Worm (Caenorhabditis elegans) whole organism, L1 larva: Measurements from ENCODE around the gene C10C6.7.

ENCODE experiments used
- C04F5.9 ChIP-seq: sonication (generic microtip); optimal IDR thresholded peaks from 2 replicates; lab custom pipeline; 2016; ENCODE audit warnings: missing genetic modification characterization, missing compliant biosample characterization
- aha-1 ChIP-seq: fragments of 150-350 bp; optimal IDR thresholded peaks from 2 replicates; lab custom pipeline; 2014; ENCODE audit warnings: missing biosample characterization, missing genetic modification characterization
- alr-1 ChIP-seq: fragments of 200-800 bp; sonication (Bioruptor generic); optimal IDR thresholded peaks from 2 replicates; lab custom pipeline; 2018; ENCODE audit warnings: borderline replicate concordance, mild to moderate bottlenecking, missing genetic modification characterization, missing compliant biosample characterization
- ama-1 ChIP-seq: fragments of 150-350 bp; optimal IDR thresholded peaks from 2 replicates; lab custom pipeline; 2014
- ceh-63 ChIP-seq: fragments of 200-800 bp; sonication (Bioruptor generic); optimal IDR thresholded peaks from 2 replicates; lab custom pipeline; 2018; ENCODE audit warnings: mild to moderate bottlenecking, missing genetic modification characterization, missing compliant biosample characterization
- ceh-8 ChIP-seq: fragments of 200-800 bp; sonication (Bioruptor generic); optimal IDR thresholded peaks from 2 replicates; lab custom pipeline; 2018; ENCODE audit warnings: mild to moderate bottlenecking, missing genetic modification characterization, moderate library complexity, missing compliant biosample characterization
- ceh-88 ChIP-seq: fragments of 200-800 bp; sonication (Bioruptor generic); IDR thresholded peaks from 2 replicates; pipeline ENCODE4 v1.3.6; 2022; ENCODE audit warnings: missing genetic modification characterization, missing compliant biosample characterization
- ceh-90 ChIP-seq: sonication (generic microtip); optimal IDR thresholded peaks from 2 replicates; lab custom pipeline; 2016; ENCODE audit warnings: missing genetic modification characterization, missing compliant biosample characterization
- dpl-1 ChIP-seq, 3 experiments: fragments of 150-350 bp in 2 of 3; sonication (generic microtip) in 1 of 3; optimal IDR thresholded peaks; 2 replicates each; lab custom pipeline; 2014 to 2017; ENCODE audit warnings: missing biosample characterization in 3 of 3, missing genetic modification characterization in 3 of 3, missing genetic modification reagents in 3 of 3
- dsc-1 ChIP-seq: sonication (generic microtip); optimal IDR thresholded peaks from 2 replicates; lab custom pipeline; 2016; ENCODE audit warnings: mild to moderate bottlenecking, missing genetic modification characterization, missing compliant biosample characterization
- efl-1 ChIP-seq, 4 experiments: fragments of 150-350 bp; optimal IDR thresholded peaks in 3 of 4; peaks in 1 of 4; 1 replicate in 1 of 4; 2 replicates in 3 of 4; lab custom pipeline; 2014; ENCODE audit warnings: missing biosample characterization in 2 of 4, missing genetic modification characterization in 2 of 4, missing genetic modification reagents in 2 of 4
- efl-3 ChIP-seq: fragments of 200-800 bp; sonication (Bioruptor generic); optimal IDR thresholded peaks from 2 replicates; lab custom pipeline; 2018; ENCODE audit warnings: mild to moderate bottlenecking, missing genetic modification characterization, missing compliant biosample characterization
- elt-2 ChIP-seq: sonication (generic microtip); optimal IDR thresholded peaks from 2 replicates; lab custom pipeline; 2016; ENCODE audit warnings: missing genetic modification characterization, mild to moderate bottlenecking, inconsistent platforms, missing compliant biosample characterization, missing genetic modification reagents
- fkh-4 ChIP-seq: sonication (generic microtip); optimal IDR thresholded peaks from 2 replicates; lab custom pipeline; 2016; ENCODE audit warnings: missing compliant biosample characterization, missing genetic modification characterization, borderline replicate concordance
- fkh-8 ChIP-seq: sonication (generic microtip); optimal IDR thresholded peaks from 2 replicates; lab custom pipeline; 2016; ENCODE audit warnings: mild to moderate bottlenecking, missing genetic modification characterization, missing compliant biosample characterization
- grh-1 ChIP-seq: fragments of 200-800 bp; sonication (Bioruptor generic); IDR thresholded peaks from 2 replicates; pipeline ENCODE4 v1.3.6; 2022; ENCODE audit warnings: missing genetic modification reagents, missing genetic modification characterization, missing compliant biosample characterization
- hlh-17 ChIP-seq: fragments of 200-800 bp; sonication (Bioruptor generic); optimal IDR thresholded peaks from 2 replicates; lab custom pipeline; 2018; ENCODE audit warnings: missing genetic modification characterization, mild to moderate bottlenecking, missing compliant biosample characterization, moderate library complexity, borderline replicate concordance
- hlh-4 ChIP-seq: sonication (generic microtip); optimal IDR thresholded peaks from 2 replicates; lab custom pipeline; 2016; ENCODE audit warnings: mild to moderate bottlenecking, missing genetic modification characterization, missing compliant biosample characterization
- hpl-2 ChIP-seq: fragments of 150-350 bp; optimal IDR thresholded peaks from 2 replicates; lab custom pipeline; 2014; ENCODE audit warnings: missing biosample characterization, missing genetic modification reagents, missing genetic modification characterization
- isw-1 ChIP-seq: fragments of 200-800 bp; sonication (Bioruptor generic); IDR thresholded peaks from 2 replicates; pipeline ENCODE4 v1.3.6; 2022; ENCODE audit warnings: missing genetic modification characterization, missing compliant biosample characterization
- jun-1 ChIP-seq: fragments of 150-350 bp; optimal IDR thresholded peaks from 2 replicates; lab custom pipeline; 2014; ENCODE audit warnings: missing biosample characterization, missing genetic modification reagents, missing genetic modification characterization
- lin-13 ChIP-seq: fragments of 150-350 bp; optimal IDR thresholded peaks from 2 replicates; lab custom pipeline; 2014; ENCODE audit warnings: missing biosample characterization, missing genetic modification reagents, missing genetic modification characterization
- lin-14 ChIP-seq: fragments of 200-800 bp; sonication (Bioruptor generic); optimal IDR thresholded peaks from 2 replicates; lab custom pipeline; 2018; ENCODE audit warnings: mild to moderate bottlenecking, missing genetic modification characterization, moderate library complexity, missing compliant biosample characterization
- lir-3 ChIP-seq: sonication (generic microtip); optimal IDR thresholded peaks from 2 replicates; lab custom pipeline; 2016; ENCODE audit warnings: mild to moderate bottlenecking, missing genetic modification characterization, moderate library complexity, missing compliant biosample characterization; ENCODE audit not compliant: poor library complexity
- mef-2 ChIP-seq: fragments of 150-350 bp; optimal IDR thresholded peaks from 2 replicates; lab custom pipeline; 2014; ENCODE audit warnings: missing biosample characterization, missing genetic modification characterization
- mep-1 ChIP-seq: fragments of 150-350 bp; optimal IDR thresholded peaks from 2 replicates; lab custom pipeline; 2014; ENCODE audit warnings: missing biosample characterization, missing genetic modification characterization
- nhr-11 ChIP-seq: fragments of 150-350 bp; optimal IDR thresholded peaks from 2 replicates; lab custom pipeline; 2014; ENCODE audit warnings: missing biosample characterization, missing genetic modification characterization
- nhr-12 ChIP-seq: sonication (generic microtip); optimal IDR thresholded peaks from 2 replicates; lab custom pipeline; 2017; ENCODE audit warnings: missing biosample characterization, missing genetic modification characterization
- nhr-19 ChIP-seq: fragments of 200-800 bp; sonication (Bioruptor generic); conservative IDR thresholded peaks from 2 replicates; pipeline ENCODE4 v1.3.6; 2022; ENCODE audit warnings: missing genetic modification characterization, missing compliant biosample characterization
- nhr-28 ChIP-seq: fragments of 150-350 bp; optimal IDR thresholded peaks from 2 replicates; lab custom pipeline; 2014; ENCODE audit warnings: missing biosample characterization, missing genetic modification characterization
- nhr-47 ChIP-seq: sonication (generic microtip); optimal IDR thresholded peaks from 2 replicates; lab custom pipeline; 2016; ENCODE audit warnings: mild to moderate bottlenecking, missing genetic modification characterization, moderate library complexity, missing compliant biosample characterization
- nhr-71 ChIP-seq: sonication (generic microtip); optimal IDR thresholded peaks from 2 replicates; lab custom pipeline; 2016; ENCODE audit warnings: mild to moderate bottlenecking, missing genetic modification characterization, moderate library complexity, missing compliant biosample characterization
- nhr-77 ChIP-seq: fragments of 150-350 bp; optimal IDR thresholded peaks from 2 replicates; lab custom pipeline; 2014; ENCODE audit warnings: missing biosample characterization, missing genetic modification characterization
- nhr-84 ChIP-seq: sonication (generic microtip); optimal IDR thresholded peaks from 2 replicates; lab custom pipeline; 2017; ENCODE audit warnings: missing biosample characterization, missing genetic modification characterization
- nhr-85 ChIP-seq: sonication (generic microtip); peaks from one replicate; lab custom pipeline; 2016; ENCODE audit warnings: missing genetic modification characterization, inconsistent platforms, missing compliant biosample characterization
- nhr-90 ChIP-seq: sonication (generic microtip); optimal IDR thresholded peaks from 2 replicates; lab custom pipeline; 2016; ENCODE audit warnings: mild to moderate bottlenecking, missing genetic modification characterization, missing compliant biosample characterization; ENCODE audit not compliant: poor library complexity
- pag-3 ChIP-seq: sonication (generic microtip); optimal IDR thresholded peaks from 2 replicates; lab custom pipeline; 2017; ENCODE audit warnings: missing genetic modification characterization, mild to moderate bottlenecking, missing compliant biosample characterization, antibody characterized with exemption, borderline replicate concordance; ENCODE audit not compliant: insufficient read depth
- pax-3 ChIP-seq: fragments of 200-800 bp; sonication (Bioruptor generic); optimal IDR thresholded peaks from 2 replicates; lab custom pipeline; 2018; ENCODE audit warnings: mild to moderate bottlenecking, missing genetic modification characterization, moderate library complexity, missing compliant biosample characterization
- rnt-1 ChIP-seq: sonication (generic microtip); optimal IDR thresholded peaks from 2 replicates; lab custom pipeline; 2016; ENCODE audit warnings: mild to moderate bottlenecking, missing genetic modification characterization, moderate library complexity, missing compliant biosample characterization
- skn-1 ChIP-seq: fragments of 150-350 bp; optimal IDR thresholded peaks from 2 replicates; lab custom pipeline; 2014; ENCODE audit warnings: missing biosample characterization, missing genetic modification characterization
- snu-23 ChIP-seq: sonication (generic microtip); optimal IDR thresholded peaks from 2 replicates; lab custom pipeline; 2016; ENCODE audit warnings: missing genetic modification characterization, missing compliant biosample characterization
- sox-4 ChIP-seq: sonication (generic microtip); optimal IDR thresholded peaks from 2 replicates; lab custom pipeline; 2016; ENCODE audit warnings: missing genetic modification characterization, missing compliant biosample characterization
- sup-37 ChIP-seq: fragments of 200-800 bp; sonication (Bioruptor generic); optimal IDR thresholded peaks from 2 replicates; lab custom pipeline; 2018; ENCODE audit warnings: mild to moderate bottlenecking, missing genetic modification characterization, missing compliant biosample characterization
- swsn-7 ChIP-seq: sonication (generic microtip); optimal IDR thresholded peaks from 2 replicates; lab custom pipeline; 2016; ENCODE audit warnings: missing genetic modification characterization, missing compliant biosample characterization
- tbx-2 ChIP-seq: sonication (generic microtip); optimal IDR thresholded peaks from 2 replicates; lab custom pipeline; 2016; ENCODE audit warnings: missing genetic modification characterization, missing compliant biosample characterization
- unc-130 ChIP-seq: fragments of 150-350 bp; optimal IDR thresholded peaks from 2 replicates; lab custom pipeline; 2017; ENCODE audit warnings: missing biosample characterization, missing genetic modification characterization, inconsistent platforms
- unc-30 ChIP-seq: sonication (generic microtip); optimal IDR thresholded peaks from 2 replicates; lab custom pipeline; 2017; ENCODE audit warnings: missing biosample characterization, missing genetic modification characterization
- unc-62 ChIP-seq: fragments of 150-350 bp; optimal IDR thresholded peaks from 2 replicates; lab custom pipeline; 2014; ENCODE audit warnings: missing biosample characterization, missing genetic modification reagents, missing genetic modification characterization
- unc-98 ChIP-seq: fragments of 200-800 bp; sonication (Bioruptor generic); IDR thresholded peaks from 2 replicates; pipeline ENCODE4 v1.3.6; 2022; ENCODE audit warnings: missing genetic modification characterization, missing compliant biosample characterization
- vab-15 ChIP-seq: sonication (generic microtip); optimal IDR thresholded peaks from 2 replicates; lab custom pipeline; 2017; ENCODE audit warnings: missing genotype, mild to moderate bottlenecking, missing genetic modification characterization, missing compliant biosample characterization
- zip-4 ChIP-seq: fragments of 200-800 bp; sonication (Bioruptor generic); optimal IDR thresholded peaks from 2 replicates; lab custom pipeline; 2018; ENCODE audit warnings: mild to moderate bottlenecking, missing genetic modification characterization, moderate library complexity, missing compliant biosample characterization
- ztf-11 ChIP-seq, 2 experiments: sonication (generic microtip); optimal IDR thresholded peaks; 2 replicates each; lab custom pipeline; 2016 to 2017; ENCODE audit warnings: missing genetic modification characterization in 2 of 2, missing biosample characterization in 1 of 2, missing compliant biosample characterization in 1 of 2

The C10C6.7 gene

DNA sequence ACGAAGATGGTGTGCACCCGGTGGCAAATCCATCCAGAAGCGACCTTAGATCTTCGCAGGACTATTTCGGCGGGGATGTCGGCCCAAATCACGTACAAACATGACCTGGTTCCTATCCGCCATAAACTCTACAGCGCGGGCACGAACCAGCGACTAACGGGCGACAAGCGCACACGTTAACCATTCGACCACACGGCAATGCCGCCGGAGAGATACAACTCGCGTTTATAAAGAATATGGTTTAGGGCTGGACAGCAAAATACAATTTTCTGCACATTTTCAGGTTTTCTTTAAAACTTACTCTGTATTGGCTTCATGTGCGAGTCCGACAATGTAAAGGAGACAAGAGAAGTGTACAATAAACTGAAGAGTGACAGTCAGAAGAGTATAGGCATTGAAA lies 6.8 kb upstream of the C10C6.7 start (continued):
- TF ChIP-seq pax-3 (peak; percentile 34), unc-98 (no peak; the same call in 1 of the 2 replicates), grh-1 (GFP tag; lab: Robert Waterston, UW) (no peak), aha-1 (tag; lab: Kevin White, UChicago) (no peak), nhr-47 (tag; lab: Kevin White, UChicago) (peak; percentile 78), efl-3 (GFP tag; lab: Kevin White, UChicago) (no peak), swsn-7 (tag; lab: Kevin White, UChicago) (peak; percentile 68), elt-2 (tag; lab: Kevin White, UChicago) (peak; percentile 38), tbx-2 (tag; lab: Kevin White, UChicago) (peak; percentile 46), efl-1 (optimal IDR thresholded peaks at IDR 0.05; lab: Kevin White, UChicago) (peak; percentile 52 to 64), efl-1 (GFP tag; optimal IDR thresholded peaks at IDR 0.05 in 1 of 2; lab: Kevin White, UChicago) (peak; percentile 32 to 95), lin-14 (GFP tag; lab: Kevin White, UChicago) (peak; percentile 63), nhr-11 (no peak), ama-1 (lab: Kevin White, UChicago) (peak; percentile 59), hlh-17 (GFP tag; lab: Kevin White, UChicago) (no peak), ztf-11 (tag; optimal IDR thresholded peaks at IDR 0.05; lab: Kevin White, UChicago) (peak in 1 of 2 experiments; percentile 50), jun-1 (tag; lab: Kevin White, UChicago) (peak; percentile 34), nhr-19 (GFP tag; lab: Robert Waterston, UW) (peak; percentile 53), nhr-28 (tag; lab: Kevin White, UChicago) (no peak), unc-130 (tag; lab: Kevin White, UChicago) (peak; percentile 50), alr-1 (tag; lab: Kevin White, UChicago) (no peak), nhr-77 (tag; lab: Kevin White, UChicago) (peak; percentile 46), ceh-8 (GFP tag; lab: Kevin White, UChicago) (no peak), nhr-71 (tag; lab: Kevin White, UChicago) (peak; percentile 76), unc-30 (no peak), skn-1 (peak; percentile 41), hpl-2 (GFP tag; lab: Kevin White, UChicago) (peak; percentile 32), isw-1 (0 out of 2 replicates have a peak, but pooled peaks have one; percentile 2), sox-4 (tag; lab: Kevin White, UChicago) (no peak), C04F5.9 (tag; lab: Kevin White, UChicago) (peak; percentile 38), mef-2 (tag; lab: Kevin White, UChicago) (no peak), fkh-4 (tag; lab: Kevin White, UChicago) (no peak), fkh-8 (tag; lab: Kevin White, UChicago) (peak; percentile 45), pag-3 (tag; lab: Kevin White, UChicago) (no peak), ceh-63 (no peak), lir-3 (tag; lab: Kevin White, UChicago) (peak; percentile 74), rnt-1 (peak; percentile 84), snu-23 (GFP tag; lab: Kevin White, UChicago) (peak; percentile 79), dpl-1 (GFP tag; optimal IDR thresholded peaks at IDR 0.05; lab: Kevin White, UChicago) (peak in 2 of 3 experiments; percentile 39 to 49), hlh-4 (no peak), ceh-90 (tag; lab: Kevin White, UChicago) (no peak), nhr-85 (no peak), unc-62 (no peak), lin-13 (GFP tag; lab: Kevin White, UChicago) (peak; percentile 45), mep-1 (tag; lab: Kevin White, UChicago) (peak; percentile 80), nhr-84 (tag; lab: Kevin White, UChicago) (no peak), vab-15 (tag; lab: Kevin White, UChicago) (peak; percentile 80), dsc-1 (tag; lab: Kevin White, UChicago) (peak; percentile 62), sup-37 (GFP tag; lab: Kevin White, UChicago) (no peak), nhr-12 (tag; lab: Kevin White, UChicago) (no peak), ceh-88 (GFP tag; lab: Robert Waterston, UW) (no peak), nhr-90 (peak; percentile 74), zip-4 (peak; percentile 28)
